Fruit fly (Drosophila melanogaster) whole organism, prepupa: ENCODE measurements around the gene CG32638.
A peak's percentile ranks its signal among the peaks of the same experiment; 100 is the strongest.

Experiments
- Blimp-1 ChIP-seq: fragments of 200-800 bp; sonication (Bioruptor generic); optimal IDR thresholded peaks from 3 replicates; lab custom pipeline; 2017; ENCODE audit warnings: missing biosample characterization, missing genetic modification characterization, mild to moderate bottlenecking, moderate library complexity, missing genetic modification reagents
- CG10631 ChIP-seq: fragments of 200-800 bp; sonication (Bioruptor generic); optimal IDR thresholded peaks from 2 replicates; lab custom pipeline; 2016; ENCODE audit warnings: missing biosample characterization, missing genetic modification characterization
- CG10669 ChIP-seq: fragments of 200-800 bp; sonication (Bioruptor generic); optimal IDR thresholded peaks from 3 replicates; lab custom pipeline; 2018; ENCODE audit warnings: missing biosample characterization, mild to moderate bottlenecking, missing genetic modification characterization, moderate library complexity
- CG11294 ChIP-seq: fragments of 200-800 bp; sonication (Bioruptor generic); IDR thresholded peaks from 2 replicates; pipeline ENCODE4 v1.3.6; 2022; ENCODE audit warnings: missing biosample characterization, missing genetic modification characterization
- CG11762 ChIP-seq: fragments of 200-800 bp; sonication (Bioruptor generic); optimal IDR thresholded peaks from 3 replicates; lab custom pipeline; 2016; ENCODE audit warnings: missing biosample characterization, missing genetic modification characterization; ENCODE audit not compliant: insufficient read depth
- CG11902 ChIP-seq: fragments of 200-800 bp; sonication (Bioruptor generic); optimal IDR thresholded peaks from 3 replicates; lab custom pipeline; 2016; ENCODE audit warnings: missing biosample characterization, missing genetic modification characterization
- CG15336 ChIP-seq: fragments of 200-800 bp; sonication (Bioruptor generic); IDR thresholded peaks from 2 replicates; pipeline ENCODE4 v1.3.6; 2022; ENCODE audit warnings: missing biosample characterization, missing genetic modification characterization
- CG16779 ChIP-seq: fragments of 200-800 bp; sonication (Bioruptor generic); optimal IDR thresholded peaks from 3 replicates; lab custom pipeline; 2017; ENCODE audit warnings: missing biosample characterization, mild to moderate bottlenecking, missing genetic modification characterization
- CG3032 ChIP-seq: fragments of 200-800 bp; optimal IDR thresholded peaks from 2 replicates; lab custom pipeline; 2019; ENCODE audit warnings: missing biosample characterization, mild to moderate bottlenecking, missing genetic modification characterization, moderate library complexity
- CG31627 ChIP-seq: fragments of 200-800 bp; sonication (Bioruptor generic); optimal IDR thresholded peaks from 3 replicates; lab custom pipeline; 2016; ENCODE audit warnings: missing biosample characterization, missing genetic modification characterization
- CG32006 ChIP-seq: fragments of 200-800 bp; sonication (Bioruptor generic); optimal IDR thresholded peaks from 3 replicates; lab custom pipeline; 2017; ENCODE audit warnings: missing biosample characterization, mild to moderate bottlenecking, missing genetic modification characterization
- CG3919 ChIP-seq: fragments of 200-800 bp; sonication (Bioruptor generic); optimal IDR thresholded peaks from 3 replicates; lab custom pipeline; 2016; ENCODE audit warnings: missing biosample characterization, missing genetic modification characterization
- CG4318 ChIP-seq: fragments of 200-800 bp; sonication (Bioruptor generic); optimal IDR thresholded peaks from 3 replicates; lab custom pipeline; 2017; ENCODE audit warnings: missing biosample characterization, mild to moderate bottlenecking, missing genetic modification characterization
- CG6276 ChIP-seq: fragments of 200-800 bp; sonication (Bioruptor generic); optimal IDR thresholded peaks from 2 replicates; lab custom pipeline; 2017; ENCODE audit warnings: missing biosample characterization, mild to moderate bottlenecking, missing genetic modification characterization
- CG6792 ChIP-seq: fragments of 200-800 bp; sonication (Bioruptor generic); optimal IDR thresholded peaks from 3 replicates; lab custom pipeline; 2016; ENCODE audit warnings: missing biosample characterization, missing genetic modification characterization
- CG6808 ChIP-seq: fragments of 200-800 bp; sonication (Bioruptor generic); optimal IDR thresholded peaks from 3 replicates; lab custom pipeline; 2017; ENCODE audit warnings: missing biosample characterization, missing genetic modification characterization, mild to moderate bottlenecking, moderate library complexity, missing genetic modification reagents
- CG8119 ChIP-seq: fragments of 200-800 bp; sonication (Bioruptor generic); IDR thresholded peaks from 3 replicates; pipeline ENCODE4 v1.3.6; 2022; ENCODE audit warnings: missing biosample characterization, missing genetic modification characterization
- CG8319 ChIP-seq: fragments of 200-800 bp; sonication (Bioruptor generic); optimal IDR thresholded peaks from 3 replicates; lab custom pipeline; 2016; ENCODE audit warnings: missing biosample characterization, missing genetic modification characterization
- CG9139 ChIP-seq: fragments of 200-800 bp; sonication (Bioruptor generic); optimal IDR thresholded peaks from 3 replicates; lab custom pipeline; 2017; ENCODE audit warnings: missing biosample characterization, mild to moderate bottlenecking, missing genetic modification characterization
- Eip75B ChIP-seq: fragments of 200-800 bp; sonication (Bioruptor generic); optimal IDR thresholded peaks from 3 replicates; lab custom pipeline; 2016; ENCODE audit warnings: missing biosample characterization, missing genetic modification characterization
- Eip78C ChIP-seq: fragments of 200-800 bp; sonication (Bioruptor generic); peaks from one replicate; lab custom pipeline; 2016; ENCODE audit warnings: missing biosample characterization, missing genetic modification characterization
- Ets21C ChIP-seq: fragments of 200-800 bp; sonication (Bioruptor generic); optimal IDR thresholded peaks from 3 replicates; lab custom pipeline; 2016; ENCODE audit warnings: missing biosample characterization, missing genetic modification characterization
- Ets96B ChIP-seq: fragments of 200-800 bp; optimal IDR thresholded peaks from 2 replicates; lab custom pipeline; 2019; ENCODE audit warnings: missing biosample characterization, mild to moderate bottlenecking, missing genetic modification characterization, moderate library complexity
- Gug ChIP-seq: fragments of 200-800 bp; sonication (Bioruptor generic); IDR thresholded peaks from 2 replicates; pipeline ENCODE4 v1.3.6; 2022; ENCODE audit warnings: missing biosample characterization, missing genetic modification characterization
- Hr38 ChIP-seq: sonication (Bioruptor generic); optimal IDR thresholded peaks from 2 replicates; lab custom pipeline; 2016; ENCODE audit warnings: missing biosample characterization, missing genetic modification characterization
- Hr39 ChIP-seq: fragments of 200-800 bp; sonication (Bioruptor generic); optimal IDR thresholded peaks from 2 replicates; lab custom pipeline; 2016; ENCODE audit warnings: missing biosample characterization, missing genetic modification characterization
- Hr4 ChIP-seq: fragments of 200-800 bp; sonication (Bioruptor generic); optimal IDR thresholded peaks from 3 replicates; lab custom pipeline; 2016; ENCODE audit warnings: missing biosample characterization, missing genetic modification characterization
- Lpt ChIP-seq: fragments of 200-800 bp; sonication (Bioruptor generic); optimal IDR thresholded peaks from 3 replicates; lab custom pipeline; 2016; ENCODE audit warnings: missing biosample characterization, missing genetic modification characterization
- OdsH ChIP-seq: fragments of 200-800 bp; sonication (Bioruptor generic); optimal IDR thresholded peaks from 3 replicates; lab custom pipeline; 2016; ENCODE audit warnings: missing biosample characterization, missing genetic modification characterization
- Smox ChIP-seq: fragments of 200-800 bp; sonication (Bioruptor generic); optimal IDR thresholded peaks from 3 replicates; lab custom pipeline; 2016; ENCODE audit warnings: missing biosample characterization, missing genetic modification characterization
- Sox102F ChIP-seq: fragments of 200-800 bp; sonication (Bioruptor generic); optimal IDR thresholded peaks from 2 replicates; lab custom pipeline; 2016; ENCODE audit warnings: missing biosample characterization, mild to moderate bottlenecking, missing genetic modification characterization
- Sox14 ChIP-seq: fragments of 200-800 bp; sonication (Bioruptor generic); optimal IDR thresholded peaks from 3 replicates; lab custom pipeline; 2016; ENCODE audit warnings: missing biosample characterization, missing genetic modification characterization
- Sox15 ChIP-seq: fragments of 200-800 bp; sonication (Bioruptor generic); optimal IDR thresholded peaks from 3 replicates; lab custom pipeline; 2016; ENCODE audit warnings: missing biosample characterization, missing genetic modification characterization
- achi ChIP-seq: fragments of 200-800 bp; sonication (Bioruptor generic); optimal IDR thresholded peaks from 3 replicates; lab custom pipeline; 2016; ENCODE audit warnings: missing biosample characterization, missing genetic modification characterization
- acj6 ChIP-seq: fragments of 200-800 bp; sonication (Bioruptor generic); optimal IDR thresholded peaks from 3 replicates; lab custom pipeline; 2016; ENCODE audit warnings: missing biosample characterization, missing genetic modification characterization
- cyc ChIP-seq: fragments of 200-800 bp; sonication (Bioruptor generic); optimal IDR thresholded peaks from 3 replicates; lab custom pipeline; 2016; ENCODE audit warnings: missing biosample characterization, missing genetic modification characterization
- dac ChIP-seq: fragments of 200-800 bp; sonication (Bioruptor generic); optimal IDR thresholded peaks from 2 replicates; lab custom pipeline; 2017; ENCODE audit warnings: missing biosample characterization, mild to moderate bottlenecking, missing genetic modification characterization
- dsx ChIP-seq: fragments of 200-800 bp; optimal IDR thresholded peaks from 3 replicates; lab custom pipeline; 2019; ENCODE audit warnings: missing biosample characterization, mild to moderate bottlenecking, missing genetic modification characterization, moderate library complexity; ENCODE audit not compliant: poor library complexity, severe bottlenecking
- esn ChIP-seq: fragments of 200-800 bp; sonication (Bioruptor generic); optimal IDR thresholded peaks from 2 replicates; lab custom pipeline; 2016; ENCODE audit warnings: missing biosample characterization, mild to moderate bottlenecking, missing genetic modification characterization, moderate library complexity
- fd85E ChIP-seq: fragments of 200-800 bp; sonication (Bioruptor generic); optimal IDR thresholded peaks from 3 replicates; lab custom pipeline; 2016; ENCODE audit warnings: missing biosample characterization, missing genetic modification characterization
- fkh ChIP-seq: fragments of 200-800 bp; sonication (Bioruptor generic); optimal IDR thresholded peaks from 3 replicates; lab custom pipeline; 2017; ENCODE audit warnings: missing biosample characterization, mild to moderate bottlenecking, missing genetic modification characterization, moderate library complexity
- lz ChIP-seq: fragments of 200-800 bp; sonication (Bioruptor generic); optimal IDR thresholded peaks from 3 replicates; lab custom pipeline; 2016; ENCODE audit warnings: missing biosample characterization, missing genetic modification characterization
- net ChIP-seq: fragments of 200-800 bp; sonication (Bioruptor generic); optimal IDR thresholded peaks from 3 replicates; lab custom pipeline; 2016; ENCODE audit warnings: missing biosample characterization, missing genetic modification characterization
- pdm3 ChIP-seq: fragments of 200-800 bp; sonication (Bioruptor generic); optimal IDR thresholded peaks from 3 replicates; lab custom pipeline; 2016; ENCODE audit warnings: missing biosample characterization, missing genetic modification characterization
- salr ChIP-seq, 2 experiments: fragments of 200-800 bp; sonication (Bioruptor generic); optimal IDR thresholded peaks; 3 replicates each; lab custom pipeline; 2016 to 2018; ENCODE audit warnings: missing biosample characterization in 2 of 2, missing genetic modification characterization in 2 of 2, mild to moderate bottlenecking in 1 of 2
- ss ChIP-seq, 2 experiments: fragments of 200-800 bp; sonication (Bioruptor generic); optimal IDR thresholded peaks; 2 replicates in 1 of 2; 3 replicates in 1 of 2; lab custom pipeline; 2017 to 2018; ENCODE audit warnings: mild to moderate bottlenecking in 2 of 2, missing biosample characterization in 2 of 2, missing genetic modification characterization in 2 of 2, moderate library complexity in 1 of 2
- svp ChIP-seq: fragments of 200-800 bp; sonication (Bioruptor generic); peaks from one replicate; lab custom pipeline; 2016; ENCODE audit warnings: missing biosample characterization, missing genetic modification characterization
- topi ChIP-seq: fragments of 200-800 bp; sonication (Bioruptor generic); optimal IDR thresholded peaks from 3 replicates; lab custom pipeline; 2016; ENCODE audit warnings: missing biosample characterization, missing genetic modification characterization
- vri ChIP-seq: fragments of 200-800 bp; sonication (Bioruptor generic); optimal IDR thresholded peaks from 3 replicates; lab custom pipeline; 2016; ENCODE audit warnings: missing biosample characterization, mild to moderate bottlenecking, missing genetic modification characterization

CG32638 gene

DNA sequence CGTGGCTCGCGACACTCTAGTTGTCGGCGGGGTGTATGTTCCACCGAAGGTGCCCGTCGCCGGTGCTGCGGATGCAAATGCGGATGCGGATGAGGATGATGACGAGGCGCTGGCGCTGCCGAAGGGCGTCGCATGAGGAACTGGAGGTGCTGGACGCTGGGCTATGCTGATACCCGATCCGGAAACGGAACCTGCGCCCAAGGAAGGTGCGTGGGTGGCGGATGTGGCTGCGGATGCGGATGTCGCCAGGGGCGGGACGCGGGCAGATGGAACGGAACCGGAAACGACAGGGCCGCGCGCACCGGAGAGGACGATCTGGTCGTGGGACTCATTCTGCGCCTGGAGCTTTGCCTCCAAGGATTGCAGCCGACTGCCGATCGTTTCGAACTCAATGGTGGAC is 39.2 kb downstream of the CG32638 start:
- TF ChIP-seq cyc (GFP tag; lab: Kevin White, UChicago) (no peak), Eip78C (GFP tag; lab: Kevin White, UChicago) (peak; percentile 7), CG10669 (no peak)

dm6 chrX:13088025-13088805 is 40.4 kb downstream of the CG32638 start:
- TF ChIP-seq net (GFP tag; lab: Kevin White, UChicago), result no peak
- TF ChIP-seq CG6792 (GFP tag; lab: Kevin White, UChicago), result no peak
- peak; percentile 53 for TF ChIP-seq CG32006
- TF ChIP-seq svp (GFP tag; lab: Kevin White, UChicago), result peak; percentile 67
- TF ChIP-seq CG16779 (tag; lab: Kevin White, UChicago), result no peak
- TF ChIP-seq CG8319 (GFP tag; lab: Kevin White, UChicago), result no peak
- TF ChIP-seq Ets21C (GFP tag; lab: Kevin White, UChicago), result peak; percentile 13
- TF ChIP-seq Hr39 (GFP tag; lab: Kevin White, UChicago), result peak; percentile 32
- TF ChIP-seq Blimp-1 (GFP tag; lab: Kevin White, UChicago), result no peak
- peak; percentile 87 for TF ChIP-seq fkh (GFP tag; lab: Kevin White, UChicago)
- TF ChIP-seq pdm3 (GFP tag; lab: Kevin White, UChicago), result no peak
- TF ChIP-seq Smox (GFP tag; lab: Kevin White, UChicago), result no peak
- TF ChIP-seq CG4318, result peak; percentile 33
- peak; percentile 19 for TF ChIP-seq esn (GFP tag; lab: Kevin White, UChicago)
- TF ChIP-seq CG3032 (tag; lab: Kevin White, UChicago), result no peak
- TF ChIP-seq Gug (GFP tag; lab: Robert Waterston, UW), result no peak
- TF ChIP-seq ss (GFP tag; optimal IDR thresholded peaks at IDR 0.05; lab: Kevin White, UChicago), result no peak
- TF ChIP-seq Sox14, result no peak
- no peak for TF ChIP-seq Eip75B
- TF ChIP-seq dac (GFP tag; lab: Kevin White, UChicago), result no peak
- TF ChIP-seq CG11902, result no peak
- no peak for TF ChIP-seq vri (GFP tag; lab: Kevin White, UChicago)
- TF ChIP-seq cyc (GFP tag; lab: Kevin White, UChicago), result peak; percentile 23
- TF ChIP-seq Ets96B (tag; lab: Kevin White, UChicago), result no peak
- no peak for TF ChIP-seq Lpt (GFP tag; lab: Kevin White, UChicago)
- TF ChIP-seq dsx (GFP tag; lab: Kevin White, UChicago), result no peak
- TF ChIP-seq CG10669, result peak; percentile 19
- TF ChIP-seq Hr4 (GFP tag; lab: Kevin White, UChicago), result peak; percentile 49
- TF ChIP-seq CG6808 (GFP tag; lab: Kevin White, UChicago), result no peak
- TF ChIP-seq Sox15 (GFP tag; lab: Kevin White, UChicago), result no peak
- no peak for TF ChIP-seq Hr38 (GFP tag; lab: Kevin White, UChicago)
- TF ChIP-seq CG6276 (GFP tag; lab: Kevin White, UChicago), result no peak
- TF ChIP-seq salr (GFP tag; optimal IDR thresholded peaks at IDR 0.05; lab: Kevin White, UChicago), result no peak
- no peak for TF ChIP-seq lz (GFP tag; lab: Kevin White, UChicago)
- no peak for TF ChIP-seq fd85E (GFP tag; lab: Kevin White, UChicago)
- no peak for TF ChIP-seq CG31627 (GFP tag; lab: Kevin White, UChicago)
- TF ChIP-seq achi (GFP tag; lab: Kevin White, UChicago), result no peak
- peak; percentile 7 for TF ChIP-seq topi (GFP tag; lab: Kevin White, UChicago)
- TF ChIP-seq acj6, result no peak
- no peak for TF ChIP-seq CG8119 (GFP tag; lab: Robert Waterston, UW)
- no peak for TF ChIP-seq CG3919 (GFP tag; lab: Kevin White, UChicago)
- TF ChIP-seq CG10631 (GFP tag; lab: Kevin White, UChicago), result peak; percentile 1
- no peak for TF ChIP-seq CG15336 (GFP tag; lab: Robert Waterston, UW)
- TF ChIP-seq CG11294 (GFP tag; lab: Robert Waterston, UW), result no peak
- no peak for TF ChIP-seq CG11762 (GFP tag; lab: Kevin White, UChicago)
- TF ChIP-seq OdsH, result peak; percentile 32
- TF ChIP-seq Sox102F, result no peak
- no peak for TF ChIP-seq CG9139 (GFP tag; lab: Kevin White, UChicago)
